Worm (Caenorhabditis elegans) whole organism, L4/young adult: Measurements from ENCODE around the gene EEED8.13.
A peak's percentile ranks its signal among the peaks of the same experiment; 100 is the strongest.

Source experiments
- W03F9.2 ChIP-seq: fragments of 150-350 bp; optimal IDR thresholded peaks from 2 replicates; lab custom pipeline; 2014; ENCODE audit warnings: missing biosample characterization, missing genetic modification characterization
- dao-5 ChIP-seq: sonication (generic microtip); optimal IDR thresholded peaks from 2 replicates; lab custom pipeline; 2016; ENCODE audit warnings: missing genotype, missing genetic modification characterization, moderate library complexity, missing compliant biosample characterization
- him-1 ChIP-seq: sonication (generic microtip); optimal IDR thresholded peaks from 2 replicates; lab custom pipeline; 2016; ENCODE audit warnings: missing genotype, missing genetic modification reagents, missing genetic modification characterization, missing compliant biosample characterization

The EEED8.13 gene

ce11 chrII:5399201-5399600 lies 13.2 kb downstream of the EEED8.13 start, which contains the start of gene mog-5:
Gene mog-5 (plus strand): TSS chrII:5399538.
- no peak for TF ChIP-seq W03F9.2
- TF ChIP-seq him-1, result no peak
- TF ChIP-seq dao-5 (tag; lab: Kevin White, UChicago), result no peak

ce11 chrII:5398779-5399178 lies 13.6 kb downstream of the EEED8.13 start, which contains the start of gene fbxl-3:
Gene fbxl-3 (minus strand): TSS chrII:5398902.
- TF ChIP-seq him-1 (no peak), W03F9.2 (no peak)

ce11 chrII:5395594-5395993 lies 16.8 kb downstream of the EEED8.13 start, which contains the start of gene pink-1:
Gene pink-1 (minus strand): TSS chrII:5395694.
- TF ChIP-seq him-1 (no peak), W03F9.2 (no peak), dao-5 (tag; lab: Kevin White, UChicago) (no peak)

ce11 chrII:5393090-5393489 lies 19.3 kb downstream of the EEED8.13 start, which contains the start of gene brap-2:
Gene brap-2 (minus strand): TSS chrII:5393190.
- TF ChIP-seq W03F9.2, result no peak
- no peak for TF ChIP-seq him-1
- TF ChIP-seq dao-5 (tag; lab: Kevin White, UChicago), result no peak

DNA sequence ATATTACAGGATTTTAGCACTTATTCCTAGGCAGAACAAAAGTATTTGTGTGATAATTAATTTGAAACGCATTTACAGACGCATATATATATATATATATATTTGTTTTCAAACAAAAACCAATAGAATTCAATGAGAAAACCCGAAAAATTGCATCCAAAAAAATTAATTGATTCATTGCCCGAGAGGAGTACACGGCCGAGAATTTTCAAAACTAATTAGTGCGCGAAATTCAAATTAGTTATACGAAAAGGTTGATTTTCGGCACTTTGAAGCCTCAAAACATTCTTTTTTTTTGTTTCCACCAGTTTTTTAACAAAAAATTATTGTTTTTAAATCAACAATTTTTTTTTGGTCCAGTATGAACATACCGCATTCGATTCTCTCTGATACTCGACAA lies 20.9 kb downstream of the EEED8.13 start:
- no peak for TF ChIP-seq W03F9.2

DNA sequence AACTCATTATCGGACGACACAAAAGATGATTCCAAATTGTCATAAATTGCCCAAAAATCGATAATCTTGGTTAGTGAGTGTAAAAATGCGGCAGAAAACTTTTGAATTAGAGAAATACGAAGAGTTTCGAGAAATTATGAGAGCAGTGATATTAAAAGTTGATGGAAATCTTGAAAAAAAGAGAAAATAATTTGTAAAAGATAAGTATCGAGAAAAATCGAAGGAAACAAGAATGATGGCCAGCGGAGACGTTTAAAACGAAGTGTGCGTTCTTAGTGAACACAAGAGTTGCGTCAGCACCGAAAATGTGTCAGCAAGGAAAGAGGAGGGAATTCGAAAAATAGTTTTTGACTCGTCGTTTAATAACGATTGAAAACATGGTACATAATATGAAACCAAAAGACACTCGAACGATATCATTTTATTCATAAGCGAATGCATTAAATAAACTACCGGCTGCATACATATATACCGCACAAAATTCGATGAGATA lies 22.5 kb downstream of the EEED8.13 start, which contains the start of gene ndx-6:
Gene ndx-6 (minus strand): TSS at position 51 of the 493 bp plus-strand sequence.
- peak; percentile 72 for TF ChIP-seq W03F9.2
- TF ChIP-seq dao-5 (tag; lab: Kevin White, UChicago), result no peak
- TF ChIP-seq him-1, result peak; percentile 24

DNA sequence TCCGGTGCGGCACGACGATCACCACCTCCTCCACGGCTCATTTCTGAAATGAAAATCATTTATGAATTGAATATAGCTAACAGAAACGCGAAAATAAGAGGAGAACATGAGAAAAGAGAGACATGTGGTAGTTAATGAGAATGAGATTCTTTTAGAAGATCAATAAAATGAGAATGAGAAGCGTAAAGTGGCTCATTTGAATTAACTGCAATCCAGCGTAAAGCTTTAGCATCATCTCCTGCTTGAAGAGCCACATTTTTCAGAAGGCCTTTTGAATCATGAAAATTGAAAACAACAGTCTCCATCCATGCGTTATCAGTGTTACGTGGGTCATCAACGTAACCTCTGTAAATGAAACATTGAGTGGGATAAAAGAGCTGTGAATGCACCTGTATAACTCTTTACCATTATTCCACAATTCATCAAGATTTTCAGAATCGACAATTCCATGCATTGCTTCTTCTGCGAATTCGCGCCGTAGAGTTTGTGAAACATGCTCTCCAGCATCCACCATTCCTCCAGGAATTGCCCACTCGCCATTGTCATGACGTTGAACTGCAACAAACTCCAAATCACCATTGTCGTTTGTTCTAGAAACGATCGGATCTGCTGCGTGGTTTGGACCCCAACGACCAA lies 23.5 kb downstream of the EEED8.13 start, which contains the start of gene rsp-4:
Gene rsp-4 (minus strand): TSS at position 51 of the 636 bp plus-strand sequence.
- no peak for TF ChIP-seq W03F9.2
- TF ChIP-seq dao-5 (tag; lab: Kevin White, UChicago), result no peak
- no peak for TF ChIP-seq him-1

DNA sequence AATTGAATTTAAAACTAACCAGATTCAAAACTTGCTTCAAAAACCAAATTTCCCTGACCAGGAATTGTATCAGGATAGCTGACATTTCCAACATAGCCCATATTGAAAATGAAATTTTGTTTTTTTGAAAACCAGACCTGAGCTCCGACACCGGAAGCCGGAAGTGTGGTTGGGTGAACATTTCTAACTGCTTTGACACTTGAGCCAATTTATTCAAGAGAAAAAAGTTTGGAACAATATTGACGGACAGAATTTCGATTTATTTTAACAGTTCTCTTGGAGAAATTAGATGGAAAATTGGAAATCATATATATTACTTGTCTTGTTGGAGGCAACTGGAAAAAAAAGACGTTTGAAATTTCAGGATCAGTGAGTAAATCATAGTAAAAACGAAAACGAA lies 25.1 kb downstream of the EEED8.13 start, which contains the start of gene ccpp-6:
Gene ccpp-6 (minus strand): TSS at position 101 of the 400 bp plus-strand sequence.
- TF ChIP-seq him-1 (no peak), dao-5 (tag; lab: Kevin White, UChicago) (no peak), W03F9.2 (no peak)

- TF ChIP-seq dao-5 (tag; lab: Kevin White, UChicago) (no peak), him-1 (no peak), W03F9.2 (no peak)
Observed at ce11 chrII:5384282-5384681, 28.1 kb downstream of the EEED8.13 start.

DNA sequence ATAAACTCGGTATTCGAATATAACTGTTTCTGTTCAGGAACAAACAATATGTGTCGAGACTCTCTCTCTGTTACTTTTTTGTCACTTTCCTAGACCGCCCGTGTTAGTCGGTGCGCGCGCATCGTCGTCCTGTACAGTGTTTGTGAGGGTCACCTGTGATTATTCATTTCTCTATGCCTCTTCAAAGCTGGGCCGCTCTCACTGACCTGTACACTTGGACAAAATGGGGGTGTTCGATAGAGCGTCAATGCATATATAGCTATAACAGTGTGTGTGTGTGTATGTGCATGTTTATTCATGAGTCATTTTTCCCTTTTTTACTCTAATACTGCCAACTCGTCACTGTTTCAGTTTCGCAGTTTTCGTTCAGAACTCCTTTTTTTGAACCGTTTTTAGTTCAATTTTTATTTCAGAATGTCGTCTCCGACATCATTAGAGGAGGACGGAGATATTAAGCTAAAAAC lies 32.7 kb downstream of the EEED8.13 start, which contains the start of gene pkc-3:
Gene pkc-3 (plus strand): TSS at position 414 of the 464 bp plus-strand sequence.
- TF ChIP-seq W03F9.2 (no peak), dao-5 (tag; lab: Kevin White, UChicago) (no peak), him-1 (no peak)

DNA sequence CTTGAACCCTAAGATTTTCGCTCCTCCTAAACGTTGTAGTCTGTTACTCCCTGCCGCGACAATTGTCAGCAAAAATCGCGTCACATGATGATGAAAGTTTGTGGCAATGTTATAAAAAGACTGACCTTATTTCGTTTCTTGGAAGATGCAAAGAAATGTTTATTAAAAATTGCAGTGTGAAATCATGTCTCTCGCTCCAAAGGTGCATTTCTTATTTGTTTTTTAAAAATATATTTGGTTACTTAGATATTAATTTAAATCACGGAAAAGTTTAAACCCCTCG lies 34.2 kb downstream of the EEED8.13 start:
- TF ChIP-seq dao-5 (tag; lab: Kevin White, UChicago), result no peak
- TF ChIP-seq W03F9.2, result no peak
- TF ChIP-seq him-1, result no peak

DNA sequence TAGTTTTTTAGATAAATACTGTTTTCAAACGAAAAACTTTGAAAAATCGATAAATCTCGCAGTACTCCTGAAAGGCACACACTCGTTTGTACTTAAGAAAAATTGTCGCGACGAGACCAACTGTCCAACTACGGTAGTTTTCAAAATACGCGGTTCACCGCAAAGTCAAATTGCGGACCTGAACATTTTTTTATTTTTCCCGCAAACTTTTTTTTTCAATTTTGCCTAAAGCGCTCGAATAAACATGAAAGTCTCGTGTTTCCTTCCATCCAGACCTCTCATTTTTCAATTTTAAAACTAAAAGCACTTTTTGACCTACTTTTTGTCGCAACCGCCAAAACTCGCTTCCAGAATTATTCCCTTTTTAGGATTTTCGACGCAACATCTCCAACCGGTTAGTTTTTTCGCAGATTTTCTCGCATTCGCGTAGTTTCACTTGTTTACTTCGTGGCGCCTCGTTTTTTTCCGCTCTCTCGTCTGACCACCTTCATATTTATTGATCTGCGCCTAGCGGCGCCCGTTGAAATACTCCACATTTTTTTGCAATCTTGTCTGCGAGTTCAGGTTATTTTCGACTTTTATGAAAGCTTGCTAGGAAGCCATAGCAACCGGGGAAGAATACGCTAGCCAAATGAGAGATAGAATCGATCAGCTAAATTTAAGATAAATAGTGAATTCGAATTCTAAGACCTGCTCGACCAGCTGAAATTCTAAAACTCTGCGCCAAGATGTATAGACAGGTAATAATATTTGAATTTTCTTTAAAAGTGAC lies 34.7 kb downstream of the EEED8.13 start, which contains the start of gene prdx-2:
Gene prdx-2 (plus strand): TSS at position 729 of the 772 bp plus-strand sequence.
- TF ChIP-seq dao-5 (tag; lab: Kevin White, UChicago), result no peak
- TF ChIP-seq him-1, result no peak
- TF ChIP-seq W03F9.2, result no peak

DNA sequence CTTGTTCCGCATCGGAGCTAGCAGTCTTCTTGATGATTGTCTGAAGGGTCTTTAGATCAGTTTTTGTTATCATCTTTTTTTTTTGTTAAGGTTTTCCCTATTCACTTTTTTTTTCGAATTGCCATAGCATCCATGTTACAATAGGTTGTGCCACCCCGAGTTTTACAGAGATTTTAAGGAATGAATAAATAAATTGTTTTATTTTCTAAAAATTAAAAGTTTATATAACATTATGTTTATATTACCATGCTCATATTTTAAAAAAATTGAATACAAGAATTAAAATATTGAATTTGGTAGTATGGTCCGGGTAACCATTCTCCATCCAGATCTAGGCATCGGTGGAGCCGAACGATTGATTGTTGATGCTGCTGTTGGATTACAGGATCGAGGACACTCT lies 37.4 kb downstream of the EEED8.13 start, which contains the start of gene algn-2:
Gene algn-2 (plus strand): TSS at position 301 of the 400 bp plus-strand sequence.
- TF ChIP-seq dao-5 (tag; lab: Kevin White, UChicago), result no peak
- TF ChIP-seq him-1, result no peak
- no peak for TF ChIP-seq W03F9.2

DNA sequence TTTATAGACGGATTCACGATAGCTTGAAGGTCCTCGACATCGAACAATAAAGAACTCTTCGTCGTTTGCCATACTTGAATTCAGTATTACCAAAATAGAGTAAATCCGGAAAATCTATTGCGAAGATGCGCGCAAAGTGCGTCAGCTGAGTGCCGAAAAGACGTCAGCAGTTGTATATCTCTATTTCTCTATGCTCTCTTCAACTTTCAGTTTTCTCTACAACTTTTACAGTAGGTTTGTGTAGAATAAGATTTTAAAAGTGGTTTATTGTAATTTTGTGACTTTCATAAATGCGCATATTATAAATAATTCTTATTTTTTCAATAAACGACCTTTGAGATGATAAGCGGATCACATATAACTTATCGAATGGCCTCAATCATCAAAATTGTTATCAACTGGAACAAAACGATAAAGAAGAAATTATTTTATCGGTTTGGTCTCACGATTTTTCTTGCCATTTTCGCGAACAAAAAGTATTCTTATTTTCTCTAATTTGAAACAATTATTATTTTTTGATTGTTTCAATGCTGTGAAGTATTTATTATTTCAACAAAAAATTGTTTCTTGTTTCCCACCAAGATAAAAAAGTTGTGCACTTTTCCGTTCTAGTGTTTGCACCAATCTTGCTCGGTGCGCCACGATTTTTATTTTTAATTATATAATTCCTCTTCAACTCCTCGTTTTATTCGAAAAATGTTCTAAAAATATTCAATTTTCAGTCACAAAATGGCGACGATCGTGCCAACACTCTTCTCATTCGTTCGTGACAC lies 38.9 kb downstream of the EEED8.13 start, which contains the start of the genes agt-2 and F09E5.3:
Gene agt-2 (minus strand): TSS at position 553 of the 773 bp plus-strand sequence.
Gene F09E5.3 (plus strand): TSS at position 723 of the 773 bp plus-strand sequence.
- TF ChIP-seq dao-5 (tag; lab: Kevin White, UChicago) (no peak), W03F9.2 (peak; percentile 89)
